Fruit fly (Drosophila melanogaster) whole organism, pupa: ENCODE data around the gene CG31954.
A peak's percentile ranks its signal among the peaks of the same experiment; 100 is the strongest.

Experiments
- CG10348 ChIP-seq: fragments of 200-800 bp; sonication (Bioruptor generic); IDR thresholded peaks from 2 replicates; pipeline ENCODE4 v1.3.6; 2022; ENCODE audit warnings: missing biosample characterization, missing genetic modification characterization
- CG12605 ChIP-seq: fragments of 200-800 bp; sonication (Bioruptor generic); IDR thresholded peaks from 2 replicates; pipeline ENCODE4 v1.3.6; 2022; ENCODE audit warnings: missing biosample characterization, missing genetic modification characterization
- CG13204 ChIP-seq: fragments of 200-800 bp; sonication (Bioruptor generic); optimal IDR thresholded peaks from 2 replicates; lab custom pipeline; 2018; ENCODE audit warnings: missing biosample characterization, mild to moderate bottlenecking, missing genetic modification characterization, moderate library complexity
- CG14655 ChIP-seq: fragments of 200-800 bp; sonication (Bioruptor generic); optimal IDR thresholded peaks from 3 replicates; lab custom pipeline; 2017; ENCODE audit warnings: mild to moderate bottlenecking, missing biosample characterization, missing genetic modification reagents, missing genetic modification characterization
- CG15710 ChIP-seq: fragments of 200-800 bp; sonication (Bioruptor generic); optimal IDR thresholded peaks from 2 replicates; lab custom pipeline; 2018; ENCODE audit warnings: missing biosample characterization, mild to moderate bottlenecking, missing genetic modification characterization, moderate library complexity
- CG17806 ChIP-seq: fragments of 200-800 bp; sonication (Bioruptor generic); optimal IDR thresholded peaks from 2 replicates; lab custom pipeline; 2018; ENCODE audit warnings: missing biosample characterization, mild to moderate bottlenecking, missing genetic modification characterization, moderate library complexity
- CG32121 ChIP-seq: fragments of 200-800 bp; sonication (Bioruptor generic); IDR thresholded peaks from 2 replicates; pipeline ENCODE4 v1.3.6; 2022; ENCODE audit warnings: missing biosample characterization, missing genetic modification characterization
- CG34367 ChIP-seq: fragments of 200-800 bp; sonication (Bioruptor generic); optimal IDR thresholded peaks from 2 replicates; lab custom pipeline; 2018; ENCODE audit warnings: missing biosample characterization, mild to moderate bottlenecking, missing genetic modification characterization
- CG4496 ChIP-seq: fragments of 200-800 bp; sonication (Bioruptor generic); IDR thresholded peaks from 3 replicates; pipeline ENCODE4 v1.3.6; 2022; ENCODE audit warnings: missing biosample characterization, missing genetic modification characterization
- CG8159 ChIP-seq: fragments of 200-800 bp; sonication (Bioruptor generic); optimal IDR thresholded peaks from 3 replicates; lab custom pipeline; 2018; ENCODE audit warnings: missing biosample characterization, mild to moderate bottlenecking, missing genetic modification characterization, moderate library complexity
- CG8301 ChIP-seq: fragments of 200-800 bp; sonication (Bioruptor generic); optimal IDR thresholded peaks from 2 replicates; lab custom pipeline; 2018; ENCODE audit warnings: missing biosample characterization, mild to moderate bottlenecking, missing genetic modification characterization
- CG9948 ChIP-seq: fragments of 200-800 bp; sonication (Bioruptor generic); optimal IDR thresholded peaks from 2 replicates; lab custom pipeline; 2018; ENCODE audit warnings: missing biosample characterization, mild to moderate bottlenecking, missing genetic modification characterization, moderate library complexity
- D1 ChIP-seq: fragments of 200-800 bp; sonication (Bioruptor generic); optimal IDR thresholded peaks from 2 replicates; lab custom pipeline; 2018; ENCODE audit warnings: missing biosample characterization, mild to moderate bottlenecking, missing genetic modification characterization, moderate library complexity
- EcR ChIP-seq: fragments of 200-800 bp; sonication (Bioruptor generic); optimal IDR thresholded peaks from 3 replicates; lab custom pipeline; 2019; ENCODE audit warnings: missing biosample characterization, missing genetic modification characterization, mild to moderate bottlenecking, moderate library complexity, missing genetic modification reagents
- Ets98B ChIP-seq: fragments of 200-800 bp; sonication (Bioruptor generic); IDR thresholded peaks from 2 replicates; pipeline ENCODE4 v1.3.6; 2022; ENCODE audit warnings: missing biosample characterization, missing genetic modification characterization
- Pif1A ChIP-seq: fragments of 200-800 bp; sonication (Bioruptor generic); optimal IDR thresholded peaks from 3 replicates; lab custom pipeline; 2016; ENCODE audit warnings: missing biosample characterization, missing genetic modification characterization
- Pif1B ChIP-seq: fragments of 200-800 bp; sonication (Bioruptor generic); optimal IDR thresholded peaks from 3 replicates; lab custom pipeline; 2016; ENCODE audit warnings: missing biosample characterization, missing genetic modification characterization
- Snoo ChIP-seq: fragments of 200-800 bp; sonication (Bioruptor generic); optimal IDR thresholded peaks from 3 replicates; lab custom pipeline; 2017; ENCODE audit warnings: missing biosample characterization, mild to moderate bottlenecking, missing genetic modification characterization, inconsistent platforms
- fd96Ca ChIP-seq: fragments of 200-800 bp; sonication (Bioruptor generic); IDR thresholded peaks from 3 replicates; pipeline ENCODE4 v1.3.6; 2022; ENCODE audit warnings: missing biosample characterization, missing genetic modification characterization
- gl ChIP-seq: fragments of 200-800 bp; sonication (Bioruptor generic); optimal IDR thresholded peaks from 2 replicates; lab custom pipeline; 2018; ENCODE audit warnings: missing biosample characterization, mild to moderate bottlenecking, missing genetic modification characterization
- rn ChIP-seq: fragments of 200-800 bp; sonication (Bioruptor generic); IDR thresholded peaks from 2 replicates; pipeline ENCODE4 v1.3.6; 2022; ENCODE audit warnings: missing biosample characterization, missing genetic modification characterization

The CG31954 gene

dm6 chr2L:3479697-3480442 lies 30.0 kb downstream of the CG31954 start:
- TF ChIP-seq EcR (GFP tag; lab: Kevin White, UChicago), result peak; percentile 17
- no peak for TF ChIP-seq gl (tag; lab: Kevin White, UChicago)

- TF ChIP-seq CG32121 (GFP tag; lab: Robert Waterston, UW) (peak; percentile 53), CG15710 (tag; lab: Kevin White, UChicago) (no peak), CG12605 (GFP tag; lab: Robert Waterston, UW) (0 out of 2 replicates have a peak, but pooled peaks have one; percentile 27), Pif1A (GFP tag; lab: Kevin White, UChicago) (peak; percentile 30), CG10348 (GFP tag; lab: Robert Waterston, UW) (no peak), fd96Ca (GFP tag; lab: Robert Waterston, UW) (peak; percentile 50; the same call in 1 of the 3 replicates), CG17806 (no peak), EcR (GFP tag; lab: Kevin White, UChicago) (peak; percentile 56), CG9948 (tag; lab: Kevin White, UChicago) (no peak), CG34367 (tag; lab: Kevin White, UChicago) (no peak), CG4496 (GFP tag; lab: Robert Waterston, UW) (peak; percentile 67; the same call in 2 of the 3 replicates), D1 (tag; lab: Kevin White, UChicago) (no peak), Pif1B (GFP tag; lab: Kevin White, UChicago) (no peak), Ets98B (GFP tag; lab: Robert Waterston, UW) (peak; percentile 54; the same call in 1 of the 2 replicates), rn (GFP tag; lab: Robert Waterston, UW) (no peak), CG14655 (GFP tag; lab: Kevin White, UChicago) (no peak), CG8301 (peak; percentile 12), gl (tag; lab: Kevin White, UChicago) (peak; percentile 47), CG8159 (tag; lab: Kevin White, UChicago) (peak; percentile 6), Snoo (tag; lab: Kevin White, UChicago) (peak; percentile 60), CG13204 (GFP tag; lab: Kevin White, UChicago) (peak; percentile 45)
Measured at dm6 chr2L:3478034-3478880, 31.6 kb downstream of the CG31954 start, which contains the start of gene Thor. Gene Thor, plus strand, starts transcription at chr2L:3478434.

dm6 chr2L:3477057-3477755 lies 32.7 kb downstream of the CG31954 start:
- TF ChIP-seq CG4496 (GFP tag; lab: Robert Waterston, UW), result peak; percentile 28; the same call in 1 of the 3 replicates
- peak; percentile 4 for TF ChIP-seq CG8159 (tag; lab: Kevin White, UChicago)
- no peak; the same call in 1 of the 2 replicates for TF ChIP-seq CG32121 (GFP tag; lab: Robert Waterston, UW)

DNA sequence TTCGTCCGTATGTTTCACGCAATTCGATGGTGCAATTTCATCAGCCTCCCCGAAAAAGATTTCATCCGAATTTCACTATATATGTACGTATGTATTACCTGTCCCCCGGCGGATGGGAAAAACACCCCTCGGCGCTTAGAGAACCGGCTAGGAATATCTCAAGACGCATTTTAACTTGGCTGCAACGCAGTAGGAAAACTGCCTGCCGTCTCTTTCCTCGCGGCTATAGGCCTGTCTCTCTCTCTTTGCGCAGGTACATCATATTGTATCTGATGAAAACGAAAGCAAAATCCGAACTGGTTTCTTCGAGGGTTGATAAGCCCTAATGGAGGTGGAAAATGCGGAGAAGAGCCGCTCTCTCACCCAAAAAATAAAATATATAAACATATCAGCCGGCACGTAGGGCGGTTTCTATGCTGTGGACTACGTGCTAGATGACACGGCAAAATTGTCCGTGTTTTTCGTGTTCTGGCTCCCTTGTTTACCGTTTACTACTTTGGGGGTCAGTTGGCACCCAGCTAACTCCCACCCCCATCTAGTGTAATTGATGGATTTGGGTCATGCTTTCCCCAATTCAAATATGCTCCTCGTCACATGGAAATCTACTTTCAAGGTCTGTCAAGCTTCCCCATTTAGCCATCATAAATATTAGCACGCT lies 33.4 kb downstream of the CG31954 start:
- no peak for TF ChIP-seq Ets98B (GFP tag; lab: Robert Waterston, UW)
- TF ChIP-seq CG4496 (GFP tag; lab: Robert Waterston, UW), result 0 out of 3 replicates have a peak, but pooled peaks have one; percentile 6

dm6 chr2L:3475948-3476347 lies 34.0 kb downstream of the CG31954 start:
- TF ChIP-seq CG15710 (tag; lab: Kevin White, UChicago), result no peak

dm6 chr2L:3475168-3475567 lies 34.7 kb downstream of the CG31954 start:
- peak; percentile 36 for TF ChIP-seq CG8159 (tag; lab: Kevin White, UChicago)
- no peak for TF ChIP-seq D1 (tag; lab: Kevin White, UChicago)
- TF ChIP-seq CG34367 (tag; lab: Kevin White, UChicago), result no peak
- peak; percentile 28 for TF ChIP-seq CG15710 (tag; lab: Kevin White, UChicago)
- TF ChIP-seq EcR (GFP tag; lab: Kevin White, UChicago), result peak; percentile 70
- TF ChIP-seq Snoo (tag; lab: Kevin White, UChicago), result peak; percentile 22
